Fruit fly (Drosophila melanogaster): ENCODE data around the gene CG14075.

dm6 chr3L:18976720-18977119 is 8.0 kb upstream of the CG14075 start:
- TF ChIP-seq CG12605 (GFP tag; IDR thresholded peaks at IDR 0.05) = no peak
- no peak for TF ChIP-seq Snoo (tag; optimal IDR thresholded peaks at IDR 0.05)
- no peak for TF ChIP-seq CG4496 (GFP tag; IDR thresholded peaks at IDR 0.05)
- no peak for TF ChIP-seq CG10348 (GFP tag; IDR thresholded peaks at IDR 0.05)
- no peak for TF ChIP-seq Pif1B (GFP tag; optimal IDR thresholded peaks at IDR 0.05)

Measured in whole organism, pupa.